Worm (Caenorhabditis elegans) whole organism, L2 larva: ENCODE measurements around the gene Y43C5A.2.
A peak's percentile ranks its signal among the peaks of the same experiment; 100 is the strongest.

Source experiments
- C34F6.9 ChIP-seq: fragments of 150-350 bp; optimal IDR thresholded peaks from 2 replicates; lab custom pipeline; 2014; ENCODE audit warnings: missing biosample characterization, missing genetic modification characterization
- F13H6.1 ChIP-seq: sonication (generic microtip); optimal IDR thresholded peaks from 2 replicates; lab custom pipeline; 2016; ENCODE audit warnings: missing genetic modification characterization, missing compliant biosample characterization
- R02D3.7 ChIP-seq: fragments of 150-350 bp; optimal IDR thresholded peaks from 2 replicates; lab custom pipeline; 2014; ENCODE audit warnings: missing biosample characterization, missing genetic modification characterization
- Y55F3AM.14 ChIP-seq: fragments of 200-800 bp; sonication (Bioruptor generic); optimal IDR thresholded peaks from 2 replicates; lab custom pipeline; 2018; ENCODE audit warnings: mild to moderate bottlenecking, missing genetic modification characterization, missing compliant biosample characterization
- alr-1 ChIP-seq: fragments of 150-350 bp; optimal IDR thresholded peaks from 2 replicates; lab custom pipeline; 2014; ENCODE audit warnings: missing biosample characterization, missing genetic modification characterization
- ama-1 ChIP-seq: fragments of 150-350 bp; optimal IDR thresholded peaks from 2 replicates; lab custom pipeline; 2018; ENCODE audit warnings: inconsistent platforms
- blmp-1 ChIP-seq: sonication (generic microtip); optimal IDR thresholded peaks from 2 replicates; lab custom pipeline; 2017; ENCODE audit warnings: missing genetic modification characterization, mild to moderate bottlenecking, missing compliant biosample characterization, antibody characterized with exemption, moderate library complexity; ENCODE audit not compliant: insufficient read depth
- ceh-16 ChIP-seq: fragments of 150-350 bp; optimal IDR thresholded peaks from 2 replicates; lab custom pipeline; 2014; ENCODE audit warnings: missing biosample characterization, missing genetic modification characterization
- ceh-82 ChIP-seq: fragments of 150-350 bp; optimal IDR thresholded peaks from 2 replicates; lab custom pipeline; 2014; ENCODE audit warnings: missing biosample characterization, missing genetic modification characterization
- crh-2 ChIP-seq: sonication (generic microtip); optimal IDR thresholded peaks from 2 replicates; lab custom pipeline; 2017; ENCODE audit warnings: missing biosample characterization, missing genetic modification characterization
- dmd-4 ChIP-seq: sonication (generic microtip); optimal IDR thresholded peaks from 2 replicates; lab custom pipeline; 2017; ENCODE audit warnings: missing biosample characterization, missing genetic modification characterization
- egl-27 ChIP-seq: sonication (generic microtip); optimal IDR thresholded peaks from 3 replicates; lab custom pipeline; 2017; ENCODE audit warnings: missing biosample characterization, missing genetic modification reagents, missing genetic modification characterization
- elt-1 ChIP-seq: fragments of 150-350 bp; optimal IDR thresholded peaks from 2 replicates; lab custom pipeline; 2014; ENCODE audit warnings: missing biosample characterization, missing genetic modification characterization
- elt-3 ChIP-seq: sonication (generic microtip); optimal IDR thresholded peaks from 2 replicates; lab custom pipeline; 2017; ENCODE audit warnings: missing biosample characterization, missing genetic modification characterization
- fos-1 ChIP-seq: fragments of 150-350 bp; optimal IDR thresholded peaks from 2 replicates; lab custom pipeline; 2014; ENCODE audit warnings: missing biosample characterization, missing genetic modification characterization
- lsy-2 ChIP-seq, 2 experiments: fragments of 150-350 bp in 1 of 2; sonication (generic microtip) in 1 of 2; optimal IDR thresholded peaks; 2 replicates each; lab custom pipeline; 2014 to 2017; ENCODE audit warnings: missing biosample characterization in 2 of 2, missing genetic modification characterization in 2 of 2
- mab-5 ChIP-seq: fragments of 150-350 bp; optimal IDR thresholded peaks from 2 replicates; lab custom pipeline; 2014; ENCODE audit warnings: missing biosample characterization, missing genetic modification characterization
- mbf-1 ChIP-seq: sonication (generic microtip); optimal IDR thresholded peaks from 2 replicates; lab custom pipeline; 2017; ENCODE audit warnings: missing biosample characterization, missing genetic modification characterization
- nhr-11 ChIP-seq: fragments of 150-350 bp; optimal IDR thresholded peaks from 2 replicates; lab custom pipeline; 2014; ENCODE audit warnings: missing biosample characterization, missing genetic modification characterization
- nhr-12 ChIP-seq: fragments of 150-350 bp; optimal IDR thresholded peaks from 2 replicates; lab custom pipeline; 2014; ENCODE audit warnings: missing biosample characterization, missing genetic modification characterization
- nhr-129 ChIP-seq: fragments of 150-350 bp; optimal IDR thresholded peaks from 2 replicates; lab custom pipeline; 2014; ENCODE audit warnings: missing biosample characterization, missing genetic modification characterization
- nhr-21 ChIP-seq: fragments of 150-350 bp; optimal IDR thresholded peaks from 2 replicates; lab custom pipeline; 2014; ENCODE audit warnings: missing biosample characterization, missing genetic modification characterization
- nhr-25 ChIP-seq: fragments of 150-350 bp; sonication (generic microtip); optimal IDR thresholded peaks from 3 replicates; lab custom pipeline; 2014; ENCODE audit warnings: missing biosample characterization, missing genetic modification characterization
- nhr-6 ChIP-seq: fragments of 150-350 bp; optimal IDR thresholded peaks from 2 replicates; lab custom pipeline; 2014; ENCODE audit warnings: missing biosample characterization, missing genetic modification characterization
- peb-1 ChIP-seq: fragments of 150-350 bp; optimal IDR thresholded peaks from 2 replicates; lab custom pipeline; 2014; ENCODE audit warnings: missing biosample characterization, missing genetic modification characterization
- skn-1 ChIP-seq: sonication (generic microtip); optimal IDR thresholded peaks from 2 replicates; lab custom pipeline; 2017; ENCODE audit warnings: missing biosample characterization, missing genetic modification characterization
- sma-3 ChIP-seq: sonication (generic microtip); optimal IDR thresholded peaks from 2 replicates; lab custom pipeline; 2016; ENCODE audit warnings: missing genetic modification reagents, missing genetic modification characterization, missing compliant biosample characterization
- sma-9 ChIP-seq, 2 experiments: fragments of 150-350 bp in 1 of 2; sonication (generic microtip) in 1 of 2; optimal IDR thresholded peaks; 2 replicates each; lab custom pipeline; 2014 to 2016; ENCODE audit warnings: missing genetic modification characterization in 2 of 2, mild to moderate bottlenecking in 1 of 2, missing biosample characterization in 1 of 2, missing compliant biosample characterization in 1 of 2, missing genetic modification reagents in 1 of 2, moderate library complexity in 1 of 2
- snpc-4 ChIP-seq: fragments of 150-350 bp; optimal IDR thresholded peaks from 2 replicates; lab custom pipeline; 2014; ENCODE audit warnings: missing biosample characterization, missing genetic modification characterization
- unc-39 ChIP-seq: fragments of 150-350 bp; optimal IDR thresholded peaks from 2 replicates; lab custom pipeline; 2014; ENCODE audit warnings: missing biosample characterization, missing genetic modification characterization
- unc-55 ChIP-seq: fragments of 150-350 bp; sonication (generic microtip); optimal IDR thresholded peaks from 3 replicates; lab custom pipeline; 2014; ENCODE audit warnings: missing biosample characterization, missing genetic modification reagents, missing genetic modification characterization
- unc-62 ChIP-seq: fragments of 150-350 bp; optimal IDR thresholded peaks from 2 replicates; lab custom pipeline; 2014; ENCODE audit warnings: missing biosample characterization, missing genetic modification reagents, missing genetic modification characterization
- zag-1 ChIP-seq: fragments of 150-350 bp; optimal IDR thresholded peaks from 2 replicates; lab custom pipeline; 2014; ENCODE audit warnings: missing biosample characterization, missing genetic modification characterization
- ztf-1 ChIP-seq: fragments of 200-800 bp; sonication (Bioruptor generic); conservative IDR thresholded peaks from 2 replicates; pipeline ENCODE4 v1.3.6; 2022; ENCODE audit warnings: missing genetic modification characterization, missing compliant biosample characterization

Y43C5A.2 gene

DNA sequence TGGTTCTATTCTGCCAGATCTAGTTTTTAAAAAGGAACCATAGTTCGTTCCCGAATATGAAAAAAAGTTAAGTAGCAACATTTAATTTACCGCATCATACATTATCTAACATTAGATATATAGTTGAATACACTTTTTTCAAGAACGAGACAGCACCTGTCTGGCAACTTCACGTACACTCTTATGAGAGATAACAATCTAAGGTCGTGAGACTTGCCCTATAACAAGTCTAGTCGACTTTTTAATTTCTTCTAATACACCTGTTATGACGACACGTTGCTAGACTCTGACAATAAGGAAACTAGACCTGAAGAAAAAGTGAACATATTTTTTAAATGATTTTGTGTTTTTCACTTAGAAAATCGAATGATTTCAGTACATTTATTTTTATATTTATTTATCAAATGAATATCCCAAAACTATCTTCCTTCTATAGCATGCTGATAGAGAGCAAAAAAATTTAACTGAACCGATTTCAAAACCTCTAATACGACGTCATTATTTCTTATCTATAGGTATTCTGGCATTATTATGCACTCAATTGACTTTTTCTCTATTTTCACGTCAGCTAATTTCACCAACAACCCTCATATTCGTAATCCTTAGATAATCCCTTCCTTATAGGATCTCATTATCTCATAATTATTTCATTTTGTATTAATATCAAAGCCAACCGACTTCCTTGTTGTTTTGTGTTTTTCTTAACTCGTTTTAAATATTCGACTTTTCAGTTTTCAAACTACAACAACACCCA lies 16.6 kb upstream of the Y43C5A.2 start:
- TF ChIP-seq unc-62 (no peak), sma-9 (GFP tag; optimal IDR thresholded peaks at IDR 0.05; lab: Kevin White, UChicago) (peak; percentile 3), sma-9 (tag; optimal IDR thresholded peaks at IDR 0.05; lab: Kevin White, UChicago) (no peak), skn-1 (tag; lab: Kevin White, UChicago) (no peak), nhr-11 (tag; lab: Kevin White, UChicago) (no peak), snpc-4 (tag; lab: Kevin White, UChicago) (no peak), crh-2 (peak; percentile 50), unc-39 (tag; lab: Kevin White, UChicago) (no peak), nhr-12 (no peak), mbf-1 (tag; lab: Kevin White, UChicago) (no peak), dmd-4 (tag; lab: Kevin White, UChicago) (no peak), lsy-2 (tag; optimal IDR thresholded peaks at IDR 0.05; lab: Kevin White, UChicago) (peak in 1 of 2 experiments; percentile 8), alr-1 (tag; lab: Kevin White, UChicago) (no peak), fos-1 (tag; lab: Kevin White, UChicago) (peak; percentile 13), sma-3 (GFP tag; lab: Kevin White, UChicago) (no peak)
- TF ChIP-seq, all 48 proteins: peak for 4

DNA sequence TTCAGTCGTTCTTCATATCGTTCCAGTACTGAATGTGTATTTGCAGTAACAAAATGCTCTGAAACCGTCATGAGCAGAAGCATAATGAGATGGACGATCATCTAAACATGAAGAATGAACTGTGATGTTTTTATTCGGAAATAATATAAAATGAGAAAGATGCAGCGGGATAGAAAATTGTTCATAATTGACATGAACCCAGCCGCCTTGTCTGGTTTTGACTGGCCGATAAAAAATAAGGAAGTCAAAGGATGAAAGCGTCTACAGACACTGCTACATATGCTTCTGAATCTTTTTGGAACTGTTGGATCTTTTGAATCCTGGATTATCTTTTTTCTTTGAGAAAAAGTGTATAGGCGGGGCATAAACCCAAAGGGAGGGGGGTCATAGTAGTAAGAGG lies 10.1 kb upstream of the Y43C5A.2 start, which contains the start of gene F01G10.9:
Gene F01G10.9, minus strand, starts transcription at position 101 of the 400 bp plus-strand sequence.
- no peak for TF ChIP-seq sma-9 (GFP tag; optimal IDR thresholded peaks at IDR 0.05; lab: Kevin White, UChicago)
- no peak for TF ChIP-seq sma-9 (tag; optimal IDR thresholded peaks at IDR 0.05; lab: Kevin White, UChicago)
- no peak for TF ChIP-seq crh-2
- no peak for TF ChIP-seq nhr-11 (tag; lab: Kevin White, UChicago)
- no peak for TF ChIP-seq zag-1 (tag; lab: Kevin White, UChicago)
- no peak for TF ChIP-seq fos-1 (tag; lab: Kevin White, UChicago)
- TF ChIP-seq elt-3 (tag; lab: Kevin White, UChicago) = no peak
- no peak for TF ChIP-seq ceh-82
- TF ChIP-seq nhr-129 (tag; lab: Kevin White, UChicago) = no peak
- TF ChIP-seq alr-1 (tag; lab: Kevin White, UChicago) = no peak

DNA sequence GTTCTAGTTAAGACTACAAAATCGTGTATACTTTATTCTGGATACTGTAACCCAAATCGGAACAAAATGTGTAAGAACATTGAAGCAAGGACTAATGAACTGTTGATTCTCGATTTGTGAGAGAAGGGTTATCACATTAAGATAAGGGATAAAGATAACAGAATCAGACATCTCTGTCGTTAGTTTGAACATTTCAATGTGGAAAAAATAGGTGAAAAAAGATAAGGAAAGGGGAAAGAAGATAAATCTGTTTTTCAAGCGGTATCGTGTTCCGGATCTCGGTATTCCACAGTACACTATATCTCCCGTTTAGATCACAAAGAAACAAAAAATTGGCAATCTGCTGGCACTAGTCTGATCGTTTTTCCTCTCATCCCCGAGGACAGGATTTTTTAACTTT lies 8.6 kb upstream of the Y43C5A.2 start:
- no peak for TF ChIP-seq unc-55 (GFP tag; lab: Kevin White, UChicago)
- TF ChIP-seq fos-1 (tag; lab: Kevin White, UChicago) = peak; percentile 7
- peak; percentile 86 for TF ChIP-seq elt-1
- TF ChIP-seq lsy-2 (tag; optimal IDR thresholded peaks at IDR 0.05; lab: Kevin White, UChicago) = peak in 1 of 2 experiments; percentile 25
- TF ChIP-seq sma-9 (GFP tag; optimal IDR thresholded peaks at IDR 0.05; lab: Kevin White, UChicago) = peak; percentile 49
- no peak for TF ChIP-seq sma-9 (tag; optimal IDR thresholded peaks at IDR 0.05; lab: Kevin White, UChicago)
- TF ChIP-seq blmp-1 (tag; lab: Kevin White, UChicago) = peak; percentile 19
- no peak for TF ChIP-seq crh-2
- peak; percentile 63 for TF ChIP-seq nhr-21 (tag; lab: Kevin White, UChicago)
- peak; percentile 46 for TF ChIP-seq egl-27
- no peak for TF ChIP-seq F13H6.1 (tag; lab: Kevin White, UChicago)
- peak; percentile 5 for TF ChIP-seq ceh-16 (tag; lab: Kevin White, UChicago)

DNA sequence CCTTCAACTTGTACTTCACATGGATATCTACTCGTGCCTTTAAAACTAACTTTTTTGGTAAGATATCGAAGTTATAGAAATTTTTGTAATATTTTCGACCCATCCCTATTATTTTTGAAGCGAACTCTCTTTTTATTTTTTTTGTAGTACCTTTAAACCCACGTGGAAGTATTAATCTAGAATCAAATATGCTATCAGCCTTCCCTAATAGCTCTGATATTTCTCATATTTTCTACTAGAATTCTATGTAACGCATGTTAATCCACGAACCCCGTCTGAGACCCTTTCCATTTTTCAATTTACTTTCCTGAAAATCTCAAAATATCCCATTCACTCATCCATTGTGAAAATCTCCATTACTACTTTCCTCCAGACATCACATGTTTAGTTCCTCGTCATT lies 3.7 kb downstream of the Y43C5A.2 start:
- no peak for TF ChIP-seq ceh-16 (tag; lab: Kevin White, UChicago)
- no peak for TF ChIP-seq mab-5 (tag; lab: Kevin White, UChicago)
- TF ChIP-seq R02D3.7 (tag; lab: Kevin White, UChicago) = no peak
- TF ChIP-seq nhr-6 (tag; lab: Kevin White, UChicago) = no peak
- TF ChIP-seq peb-1 = no peak
- no peak for TF ChIP-seq elt-3 (tag; lab: Kevin White, UChicago)
- no peak for TF ChIP-seq mbf-1 (tag; lab: Kevin White, UChicago)
- no peak for TF ChIP-seq ztf-1 (GFP tag; lab: Robert Waterston, UW)
- no peak for TF ChIP-seq egl-27
- no peak for TF ChIP-seq C34F6.9 (tag; lab: Kevin White, UChicago)
- TF ChIP-seq ama-1 (lab: Kevin White, UChicago) = no peak
- no peak for TF ChIP-seq Y55F3AM.14
- no peak for TF ChIP-seq sma-9 (GFP tag; optimal IDR thresholded peaks at IDR 0.05; lab: Kevin White, UChicago)
- no peak for TF ChIP-seq sma-9 (tag; optimal IDR thresholded peaks at IDR 0.05; lab: Kevin White, UChicago)
- TF ChIP-seq sma-3 (GFP tag; lab: Kevin White, UChicago) = no peak
- TF ChIP-seq zag-1 (tag; lab: Kevin White, UChicago) = no peak
- TF ChIP-seq nhr-25 = no peak
- TF ChIP-seq blmp-1 (tag; lab: Kevin White, UChicago) = no peak
